Worm (Caenorhabditis elegans) whole organism, early embryonic: ENCODE data around the gene gap-2.

Source experiments
- F13C5.2 ChIP-seq: sonication (generic microtip); optimal IDR thresholded peaks from 2 replicates; lab custom pipeline; 2017; ENCODE audit warnings: mild to moderate bottlenecking, missing genetic modification characterization, inconsistent platforms, missing compliant biosample characterization
- aly-1 ChIP-seq: sonication (generic microtip); optimal IDR thresholded peaks from 2 replicates; lab custom pipeline; 2016; ENCODE audit warnings: missing genetic modification characterization, missing compliant biosample characterization
- ama-1 ChIP-seq: fragments of 150-350 bp; optimal IDR thresholded peaks from 2 replicates; lab custom pipeline; 2014
- ceh-36 ChIP-seq: sonication (generic microtip); optimal IDR thresholded peaks from 2 replicates; lab custom pipeline; 2016; ENCODE audit warnings: missing genetic modification characterization, inconsistent platforms, missing compliant biosample characterization
- ets-7 ChIP-seq: sonication (generic microtip); optimal IDR thresholded peaks from 2 replicates; lab custom pipeline; 2016; ENCODE audit warnings: missing genotype, missing genetic modification characterization, missing compliant biosample characterization
- flt-1 ChIP-seq: fragments of 200-800 bp; sonication (Bioruptor generic); IDR thresholded peaks from 2 replicates; pipeline ENCODE4 v1.3.6; 2022; ENCODE audit warnings: missing genetic modification characterization, missing compliant biosample characterization
- hmg-4 ChIP-seq: fragments of 200-800 bp; sonication (Bioruptor generic); optimal IDR thresholded peaks from 2 replicates; lab custom pipeline; 2018; ENCODE audit warnings: mild to moderate bottlenecking, missing genetic modification characterization, missing compliant biosample characterization
- hnd-1 ChIP-seq: sonication (generic microtip); optimal IDR thresholded peaks from 2 replicates; lab custom pipeline; 2016; ENCODE audit warnings: missing genetic modification characterization, missing compliant biosample characterization
- pes-1 ChIP-seq: fragments of 200-800 bp; sonication (Bioruptor generic); IDR thresholded peaks from 2 replicates; pipeline ENCODE4 v1.3.6; 2022; ENCODE audit warnings: missing genetic modification reagents, missing genetic modification characterization, missing compliant biosample characterization
- scrt-1 ChIP-seq: fragments of 200-800 bp; sonication (Bioruptor generic); IDR thresholded peaks from 2 replicates; pipeline ENCODE4 v1.3.6; 2022; ENCODE audit warnings: missing genetic modification characterization, missing compliant biosample characterization
- tbx-37 ChIP-seq: fragments of 200-800 bp; sonication (Bioruptor generic); conservative IDR thresholded peaks from 2 replicates; pipeline ENCODE4 v1.3.6; 2022; ENCODE audit warnings: missing genetic modification reagents, missing genetic modification characterization, missing compliant biosample characterization
- tra-4 ChIP-seq: sonication (generic microtip); optimal IDR thresholded peaks from 2 replicates; lab custom pipeline; 2017; ENCODE audit warnings: missing genetic modification characterization, missing compliant biosample characterization

DNA sequence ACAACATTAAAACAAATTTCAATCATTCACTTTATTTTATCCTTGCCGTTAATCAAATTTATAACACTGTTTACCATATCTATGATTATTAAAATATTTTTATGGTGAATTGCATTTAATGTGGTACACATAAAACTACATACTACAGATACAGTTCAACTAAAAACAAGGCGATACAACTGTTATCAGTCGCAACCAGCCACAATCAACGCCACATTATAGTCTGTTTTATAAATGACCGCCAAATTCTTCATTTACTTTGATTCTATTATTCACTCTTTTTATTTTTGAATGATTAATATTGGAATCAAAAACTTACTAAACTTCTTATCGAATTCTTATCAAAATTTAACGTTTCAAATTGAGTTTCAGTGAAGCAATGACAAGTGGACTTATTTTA lies 44.2 kb upstream of the gap-2 start, which contains the start of gene B0272.4:
- TF ChIP-seq tra-4, result no peak
- TF ChIP-seq aly-1, result no peak
- no peak for TF ChIP-seq flt-1 (GFP tag; lab: Robert Waterston, UW)
- TF ChIP-seq F13C5.2 (tag; lab: Kevin White, UChicago), result no peak
- no peak for TF ChIP-seq pes-1 (GFP tag; lab: Robert Waterston, UW)
- TF ChIP-seq ama-1, result no peak
- no peak for TF ChIP-seq ceh-36 (tag; lab: Kevin White, UChicago)
- TF ChIP-seq tbx-37 (GFP tag; lab: Robert Waterston, UW), result no peak
- TF ChIP-seq hnd-1 (tag; lab: Kevin White, UChicago), result no peak
- no peak for TF ChIP-seq hmg-4 (GFP tag; lab: Kevin White, UChicago)
- no peak for TF ChIP-seq scrt-1
- TF ChIP-seq ets-7 (tag; lab: Kevin White, UChicago), result no peak
